Worm (Caenorhabditis elegans): ENCODE results near the gene ZK418.10.

ZK418.10 gene

DNA sequence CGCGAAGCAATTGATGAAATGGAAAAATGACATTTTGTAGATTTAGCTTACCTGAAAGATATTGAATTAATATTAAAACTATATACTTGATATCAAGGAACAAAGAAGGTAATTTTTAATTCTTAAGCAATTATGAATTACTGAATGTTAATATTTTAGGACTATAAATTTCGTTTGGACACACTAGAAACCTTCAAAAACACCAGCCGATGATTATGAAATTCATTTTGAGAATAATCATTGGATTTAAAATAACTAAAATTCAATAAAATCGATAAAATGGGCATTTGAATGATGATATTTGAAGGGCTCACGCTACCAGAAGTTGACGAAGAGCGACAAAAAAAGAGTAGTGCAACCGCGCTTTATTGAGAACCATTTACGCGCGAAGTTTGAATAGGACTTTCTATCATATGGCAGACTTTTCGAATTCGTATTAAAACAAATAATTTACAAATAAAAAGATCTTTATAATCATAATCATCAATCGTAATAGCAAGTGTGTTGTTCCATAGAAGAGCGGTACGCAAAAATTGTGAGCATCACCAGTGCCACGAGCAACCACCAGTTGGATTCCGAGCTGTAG is 16.6 kb downstream of the ZK418.10 start, which contains the start of gene ZK418.5:
Gene ZK418.5, minus strand, starts transcription at position 51 of the 586 bp plus-strand sequence.
- TF ChIP-seq attf-5 (GFP tag; optimal IDR thresholded peaks at IDR 0.05) (peak; percentile 15), F23B12.7 (tag; optimal IDR thresholded peaks at IDR 0.05; ENCODE audit: insufficient read depth) (no peak), ztf-18 (tag; optimal IDR thresholded peaks at IDR 0.05) (no peak), lin-54 (GFP tag; optimal IDR thresholded peaks at IDR 0.05) (peak; percentile 88), mcd-1 (GFP tag; IDR thresholded peaks at IDR 0.05) (peak; percentile 91), lin-35 (GFP tag; optimal IDR thresholded peaks at IDR 0.05) (peak; percentile 8 to 86 (median 49)), efl-1 (GFP tag; optimal IDR thresholded peaks at IDR 0.05) (peak; percentile 77), dpl-1 (GFP tag; optimal IDR thresholded peaks at IDR 0.05) (peak; percentile 70)

DNA sequence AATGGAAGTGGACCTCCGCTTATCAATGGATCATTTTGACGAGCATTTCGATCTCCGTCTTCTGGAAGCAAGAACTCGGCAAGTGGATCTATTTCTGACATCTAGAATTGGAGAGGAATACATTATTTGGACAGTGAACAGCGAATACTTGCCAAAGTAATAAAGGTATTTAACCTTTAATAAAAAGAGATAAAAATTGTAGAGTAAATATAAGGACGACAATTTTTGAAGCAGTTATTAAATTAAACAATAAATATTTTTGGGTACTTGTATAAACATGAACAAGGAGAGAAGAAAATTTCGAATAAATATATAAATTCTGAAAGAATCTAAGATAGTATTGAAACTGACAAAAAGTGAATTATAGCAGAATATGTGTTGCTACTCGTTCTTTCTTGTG is 18.0 kb downstream of the ZK418.10 start, which contains the start of gene lin-37:
Gene lin-37, minus strand, starts transcription at position 101 of the 400 bp plus-strand sequence.
- TF ChIP-seq B0019.2 (GFP tag; conservative IDR thresholded peaks at IDR 0.05) (no peak), Y53G8AR.9 (GFP tag; conservative IDR thresholded peaks at IDR 0.05) (no peak), pbrm-1 (GFP tag; IDR thresholded peaks at IDR 0.05) (no peak), nfya-2 (GFP tag; IDR thresholded peaks at IDR 0.05) (no peak), F52B5.7 (tag; optimal IDR thresholded peaks at IDR 0.05) (no peak), pha-4 (tag; optimal IDR thresholded peaks at IDR 0.05) (no peak), nhr-120 (GFP tag; IDR thresholded peaks at IDR 0.05) (no peak), atf-7 (tag; optimal IDR thresholded peaks at IDR 0.05) (no peak), F39B2.1 (GFP tag; IDR thresholded peaks at IDR 0.05) (no peak), egl-18 (GFP tag; IDR thresholded peaks at IDR 0.05) (no peak), attf-3 (GFP tag; conservative IDR thresholded peaks at IDR 0.05) (no peak)

DNA sequence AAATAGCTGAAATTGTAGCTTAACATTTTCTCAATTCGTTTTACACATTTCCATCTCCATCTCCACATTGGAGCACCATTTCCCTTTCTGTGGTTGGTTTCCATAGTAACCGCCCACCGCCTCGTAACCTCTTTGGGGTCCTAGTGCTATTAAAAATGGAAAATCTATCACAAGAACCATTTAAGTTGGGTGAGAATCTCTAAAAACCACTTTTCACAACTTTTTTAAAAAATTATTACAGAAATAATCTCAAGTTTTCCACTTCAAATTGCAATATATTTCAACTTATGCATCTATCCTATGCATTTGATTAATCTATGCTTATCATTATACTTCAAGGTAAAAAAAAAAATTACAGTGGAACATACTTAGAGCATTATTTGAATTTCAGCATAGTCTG is 20.5 kb downstream of the ZK418.10 start, which contains the start of gene tmem-17:
Gene tmem-17, plus strand, starts transcription at position 301 of the 400 bp plus-strand sequence.
- no peak for TF ChIP-seq unc-62 (GFP tag; optimal IDR thresholded peaks at IDR 0.05)
- TF ChIP-seq ets-4 (GFP tag; optimal IDR thresholded peaks at IDR 0.05): no peak
- TF ChIP-seq F49E8.2 (tag; optimal IDR thresholded peaks at IDR 0.05; ENCODE audit: insufficient read depth): no peak
- no peak for TF ChIP-seq madf-6 (GFP tag; IDR thresholded peaks at IDR 0.05)
- no peak for TF ChIP-seq atf-7 (tag; optimal IDR thresholded peaks at IDR 0.05)
- no peak for TF ChIP-seq mes-4 (tag; optimal IDR thresholded peaks at IDR 0.05)
- TF ChIP-seq Y95B8A.8 (GFP tag; IDR thresholded peaks at IDR 0.05): no peak
- TF ChIP-seq nhr-90 (tag; optimal IDR thresholded peaks at IDR 0.05): no peak
- TF ChIP-seq K12H6.12 (tag; optimal IDR thresholded peaks at IDR 0.05): no peak
- TF ChIP-seq egl-18 (GFP tag; IDR thresholded peaks at IDR 0.05): no peak
- no peak for TF ChIP-seq B0035.1 (tag; optimal IDR thresholded peaks at IDR 0.05)
- no peak for TF ChIP-seq rcor-1 (GFP tag; IDR thresholded peaks at IDR 0.05)
- TF ChIP-seq let-526 (GFP tag; IDR thresholded peaks at IDR 0.05): no peak
- TF ChIP-seq Y56A3A.18 (GFP tag; IDR thresholded peaks at IDR 0.05): no peak
- no peak for TF ChIP-seq pha-4 (tag; optimal IDR thresholded peaks at IDR 0.05)
- no peak for TF ChIP-seq nhr-120 (GFP tag; IDR thresholded peaks at IDR 0.05)
- no peak for TF ChIP-seq ztf-6 (GFP tag; IDR thresholded peaks at IDR 0.05)
- TF ChIP-seq snpc-4 (GFP tag; optimal IDR thresholded peaks at IDR 0.05): no peak
- no peak for TF ChIP-seq snpc-4 (tag; optimal IDR thresholded peaks at IDR 0.05)
